Worm (Caenorhabditis elegans) whole organism, late embryonic: ENCODE data around the gene F13H8.1.

Experiments
- ceh-14 ChIP-seq: sonication (generic microtip); optimal IDR thresholded peaks from 2 replicates; lab custom pipeline; 2016; ENCODE audit warnings: missing genotype, missing genetic modification characterization, missing compliant biosample characterization
- elt-2 ChIP-seq: sonication (generic microtip); optimal IDR thresholded peaks from 2 replicates; lab custom pipeline; 2016; ENCODE audit warnings: missing genetic modification reagents, missing genetic modification characterization, missing compliant biosample characterization
- pqm-1 ChIP-seq: sonication (generic microtip); optimal IDR thresholded peaks from 2 replicates; lab custom pipeline; 2016; ENCODE audit warnings: missing genetic modification characterization, missing compliant biosample characterization

- no peak for TF ChIP-seq pqm-1
- TF ChIP-seq ceh-14 (tag; lab: Kevin White, UChicago), result no peak
- TF ChIP-seq elt-2, result no peak
Measured at ce11 chrII:6263685-6264084, 19.5 kb upstream of the F13H8.1 start, which contains the start of gene F13H8.3.
